Fruit fly (Drosophila melanogaster): ENCODE measurements around the gene RpL37A.

The RpL37A gene

DNA sequence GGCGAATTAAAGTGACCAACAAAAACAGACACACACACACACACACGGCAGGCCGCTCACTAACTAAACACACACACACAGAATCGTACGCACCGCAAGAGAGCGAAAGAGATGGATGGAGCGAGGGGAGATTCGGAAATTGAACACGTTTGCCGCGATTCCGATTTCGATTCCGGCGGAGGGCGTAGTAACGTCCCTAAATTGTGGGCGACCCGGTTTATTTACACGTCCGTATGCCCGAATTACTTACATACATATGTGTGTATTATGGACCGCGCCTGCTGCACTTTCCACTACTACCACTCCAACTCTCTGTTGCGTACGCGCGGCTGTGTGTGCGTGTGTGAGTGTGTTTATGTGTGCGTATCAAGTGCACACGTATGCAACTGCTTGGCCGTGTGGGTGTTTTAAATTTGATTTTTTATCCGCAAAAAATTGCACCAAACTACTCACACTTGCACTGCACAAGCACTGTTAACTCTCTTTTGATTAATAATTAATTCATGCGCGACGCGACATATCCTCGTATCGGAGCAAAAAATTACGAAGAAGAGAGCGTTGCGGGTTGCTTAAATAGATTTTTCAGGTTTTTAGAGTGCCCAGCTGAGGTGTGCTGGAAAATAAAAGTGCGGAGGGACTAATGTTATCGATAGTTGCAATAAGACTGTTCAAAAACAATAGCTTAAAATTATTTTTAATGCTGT lies 22.4 kb downstream of the RpL37A start, which contains the start of gene Pgant5 (continued):
- TF ChIP-seq CG10669 (GFP tag; optimal IDR thresholded peaks at IDR 0.05), result no peak
- TF ChIP-seq lz (GFP tag; optimal IDR thresholded peaks at IDR 0.05), result peak; percentile 6
- peak; percentile 24; the same call in 1 of the 3 replicates for TF ChIP-seq CG8119 (GFP tag; IDR thresholded peaks at IDR 0.05)
- peak; percentile 10 for TF ChIP-seq CG6792 (GFP tag; optimal IDR thresholded peaks at IDR 0.05)
- peak; percentile 45 for TF ChIP-seq Sox102F (GFP tag; optimal IDR thresholded peaks at IDR 0.05)
- peak; percentile 27 for TF ChIP-seq Sox14 (GFP tag; optimal IDR thresholded peaks at IDR 0.05)
- TF ChIP-seq topi (GFP tag; optimal IDR thresholded peaks at IDR 0.05), result peak; percentile 27
- TF ChIP-seq dsx (GFP tag; optimal IDR thresholded peaks at IDR 0.05; ENCODE audit: poor library complexity, severe bottlenecking), result peak; percentile 26
- peak; percentile 32; the same call in 1 of the 3 replicates for TF ChIP-seq eg (GFP tag; IDR thresholded peaks at IDR 0.05)
- no peak for TF ChIP-seq dac (GFP tag; optimal IDR thresholded peaks at IDR 0.05)
- TF ChIP-seq Smox (GFP tag; optimal IDR thresholded peaks at IDR 0.05), result no peak
- TF ChIP-seq CG32006 (GFP tag; optimal IDR thresholded peaks at IDR 0.05), result peak; percentile 17
- TF ChIP-seq CG16779 (tag; optimal IDR thresholded peaks at IDR 0.05), result peak; percentile 46
- TF ChIP-seq cyc (GFP tag; optimal IDR thresholded peaks at IDR 0.05), result no peak
- TF ChIP-seq CG6808 (GFP tag; optimal IDR thresholded peaks at IDR 0.05), result peak; percentile 40
- peak; percentile 13 for TF ChIP-seq CG6276 (GFP tag; optimal IDR thresholded peaks at IDR 0.05)

DNA sequence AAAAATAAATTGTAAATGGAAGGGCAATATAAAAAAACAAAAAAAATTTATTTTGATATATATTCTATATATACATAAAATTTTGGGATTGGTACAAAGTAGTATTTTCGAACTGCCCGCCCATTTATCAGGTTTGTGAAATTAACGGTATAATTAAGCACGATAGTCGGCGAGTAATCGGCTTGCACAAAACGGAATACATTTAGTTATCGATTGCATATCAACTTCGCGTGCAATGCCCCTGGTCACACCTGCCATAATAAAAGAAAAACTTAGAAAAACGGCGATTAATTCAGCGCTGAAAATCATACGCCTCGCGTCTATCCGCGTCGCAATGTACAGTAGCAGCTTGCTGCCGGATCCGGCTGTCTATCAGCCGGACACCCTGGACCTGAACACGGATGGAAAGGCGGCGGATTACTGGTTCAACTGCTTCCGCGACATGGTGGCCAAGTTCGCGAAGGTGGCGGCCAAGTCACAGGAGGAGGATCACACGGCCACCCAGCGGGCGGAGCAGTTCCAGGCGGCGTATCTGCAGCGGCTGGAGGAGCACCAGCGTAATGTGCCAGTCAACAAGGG lies 23.1 kb downstream of the RpL37A start, which contains the start of gene CG5828:
CG5828 (plus strand) TSS at position 205 of the 579 bp plus-strand sequence.
- TF ChIP-seq CG11762 (GFP tag; optimal IDR thresholded peaks at IDR 0.05; ENCODE audit: insufficient read depth) (no peak), CG32006 (GFP tag; optimal IDR thresholded peaks at IDR 0.05) (no peak), CG4318 (GFP tag; optimal IDR thresholded peaks at IDR 0.05) (no peak), Eip78C (GFP tag) (peak; percentile 31), Hr38 (GFP tag; optimal IDR thresholded peaks at IDR 0.05) (no peak), CG6163 (GFP tag; IDR thresholded peaks at IDR 0.05) (no peak)

dm6 chr2L:5095350-5095962 lies 24.7 kb downstream of the RpL37A start:
- TF ChIP-seq fd59A (GFP tag; optimal IDR thresholded peaks at IDR 0.05), result no peak
- no peak for TF ChIP-seq topi (GFP tag; optimal IDR thresholded peaks at IDR 0.05)
- no peak for TF ChIP-seq OdsH (GFP tag; optimal IDR thresholded peaks at IDR 0.05)
- TF ChIP-seq Sox102F (GFP tag; optimal IDR thresholded peaks at IDR 0.05), result no peak
- peak; percentile 53 for TF ChIP-seq fkh (GFP tag; optimal IDR thresholded peaks at IDR 0.05)
- peak; percentile 69 for TF ChIP-seq Eip93F (GFP tag; optimal IDR thresholded peaks at IDR 0.05)
- no peak for TF ChIP-seq svp (GFP tag)
- peak; percentile 29 for TF ChIP-seq Eip78C (GFP tag)
- peak; percentile 77 for TF ChIP-seq vri (GFP tag; optimal IDR thresholded peaks at IDR 0.05)
- TF ChIP-seq CG11294 (GFP tag; IDR thresholded peaks at IDR 0.05), result no peak
- no peak for TF ChIP-seq spab (GFP tag; optimal IDR thresholded peaks at IDR 0.05)

DNA sequence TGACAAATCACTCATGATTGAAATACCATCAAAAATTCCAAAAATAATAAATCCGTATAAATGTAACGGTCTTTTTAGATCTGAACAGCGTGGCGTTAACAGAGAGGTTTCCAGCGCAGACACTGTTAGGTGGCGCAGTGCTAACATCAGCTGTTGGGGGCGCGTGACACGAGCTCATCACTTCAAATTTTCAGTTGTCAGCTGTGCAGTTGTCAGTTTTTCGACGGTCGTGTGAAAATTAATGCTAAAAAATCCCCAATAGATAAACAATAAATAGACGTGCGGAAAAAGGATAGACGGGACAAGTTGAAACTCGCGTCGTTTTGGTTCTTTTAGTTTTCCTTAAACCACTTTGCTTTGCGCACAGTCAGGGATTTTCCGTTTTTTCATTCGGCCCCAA lies 25.5 kb downstream of the RpL37A start, which contains the start of gene CG4230:
CG4230 (plus strand) TSS at position 6 of the 400 bp plus-strand sequence.
- TF ChIP-seq CG31627 (GFP tag; optimal IDR thresholded peaks at IDR 0.05), result no peak
- peak; percentile 5 for TF ChIP-seq esn (GFP tag; optimal IDR thresholded peaks at IDR 0.05)
- TF ChIP-seq achi (GFP tag; optimal IDR thresholded peaks at IDR 0.05), result peak; percentile 87
- TF ChIP-seq Blimp-1 (GFP tag; optimal IDR thresholded peaks at IDR 0.05), result no peak
- TF ChIP-seq Eip75B (GFP tag; optimal IDR thresholded peaks at IDR 0.05), result no peak
- TF ChIP-seq CG8632 (GFP tag; optimal IDR thresholded peaks at IDR 0.05), result no peak
- peak; percentile 52 for TF ChIP-seq Eip78C (GFP tag)
- TF ChIP-seq Gug (GFP tag; IDR thresholded peaks at IDR 0.05), result no peak
- no peak for TF ChIP-seq Hr38 (GFP tag; optimal IDR thresholded peaks at IDR 0.05)
- TF ChIP-seq CG1621 (tag; optimal IDR thresholded peaks at IDR 0.05), result peak; percentile 71

All from whole organism, prepupa.